Fruit fly (Drosophila melanogaster): ENCODE data around the gene Ir7c.
A peak's percentile ranks its signal among the peaks of the same experiment; 100 is the strongest.

The Ir7c gene

dm6 chrX:7924913-7925312 is 50.7 kb downstream of the Ir7c start:
- peak in 1 of 2 experiments; percentile 20 for TF ChIP-seq Dfd (GFP tag; optimal IDR thresholded peaks at IDR 0.05)
- TF ChIP-seq stwl (tag; optimal IDR thresholded peaks at IDR 0.05) = peak; percentile 8
- no peak for TF ChIP-seq Hand (GFP tag; optimal IDR thresholded peaks at IDR 0.05)
- no peak for TF ChIP-seq sr (GFP tag; IDR thresholded peaks at IDR 0.05)
- TF ChIP-seq CG31365 (tag; optimal IDR thresholded peaks at IDR 0.05) = peak; percentile 91
- TF ChIP-seq CG1602 (GFP tag; optimal IDR thresholded peaks at IDR 0.05) = no peak

Data from whole organism, embryonic.